Fruit fly (Drosophila melanogaster) whole organism, pupa: ENCODE results near the gene Gsc.

Source experiments
- CG10348 ChIP-seq: fragments of 200-800 bp; sonication (Bioruptor generic); IDR thresholded peaks from 2 replicates; pipeline ENCODE4 v1.3.6; 2022; ENCODE audit warnings: missing biosample characterization, missing genetic modification characterization
- CG12605 ChIP-seq: fragments of 200-800 bp; sonication (Bioruptor generic); IDR thresholded peaks from 2 replicates; pipeline ENCODE4 v1.3.6; 2022; ENCODE audit warnings: missing biosample characterization, missing genetic modification characterization
- CG13204 ChIP-seq: fragments of 200-800 bp; sonication (Bioruptor generic); optimal IDR thresholded peaks from 2 replicates; lab custom pipeline; 2018; ENCODE audit warnings: missing biosample characterization, mild to moderate bottlenecking, missing genetic modification characterization, moderate library complexity
- CG14655 ChIP-seq: fragments of 200-800 bp; sonication (Bioruptor generic); optimal IDR thresholded peaks from 3 replicates; lab custom pipeline; 2017; ENCODE audit warnings: mild to moderate bottlenecking, missing biosample characterization, missing genetic modification reagents, missing genetic modification characterization
- CG15710 ChIP-seq: fragments of 200-800 bp; sonication (Bioruptor generic); optimal IDR thresholded peaks from 2 replicates; lab custom pipeline; 2018; ENCODE audit warnings: missing biosample characterization, mild to moderate bottlenecking, missing genetic modification characterization, moderate library complexity
- CG17806 ChIP-seq: fragments of 200-800 bp; sonication (Bioruptor generic); optimal IDR thresholded peaks from 2 replicates; lab custom pipeline; 2018; ENCODE audit warnings: missing biosample characterization, mild to moderate bottlenecking, missing genetic modification characterization, moderate library complexity
- CG32121 ChIP-seq: fragments of 200-800 bp; sonication (Bioruptor generic); IDR thresholded peaks from 2 replicates; pipeline ENCODE4 v1.3.6; 2022; ENCODE audit warnings: missing biosample characterization, missing genetic modification characterization
- CG34367 ChIP-seq: fragments of 200-800 bp; sonication (Bioruptor generic); optimal IDR thresholded peaks from 2 replicates; lab custom pipeline; 2018; ENCODE audit warnings: missing biosample characterization, mild to moderate bottlenecking, missing genetic modification characterization
- CG4496 ChIP-seq: fragments of 200-800 bp; sonication (Bioruptor generic); IDR thresholded peaks from 3 replicates; pipeline ENCODE4 v1.3.6; 2022; ENCODE audit warnings: missing biosample characterization, missing genetic modification characterization
- CG8159 ChIP-seq: fragments of 200-800 bp; sonication (Bioruptor generic); optimal IDR thresholded peaks from 3 replicates; lab custom pipeline; 2018; ENCODE audit warnings: missing biosample characterization, mild to moderate bottlenecking, missing genetic modification characterization, moderate library complexity
- CG8301 ChIP-seq: fragments of 200-800 bp; sonication (Bioruptor generic); optimal IDR thresholded peaks from 2 replicates; lab custom pipeline; 2018; ENCODE audit warnings: missing biosample characterization, mild to moderate bottlenecking, missing genetic modification characterization
- CG9948 ChIP-seq: fragments of 200-800 bp; sonication (Bioruptor generic); optimal IDR thresholded peaks from 2 replicates; lab custom pipeline; 2018; ENCODE audit warnings: missing biosample characterization, mild to moderate bottlenecking, missing genetic modification characterization, moderate library complexity
- D1 ChIP-seq: fragments of 200-800 bp; sonication (Bioruptor generic); optimal IDR thresholded peaks from 2 replicates; lab custom pipeline; 2018; ENCODE audit warnings: missing biosample characterization, mild to moderate bottlenecking, missing genetic modification characterization, moderate library complexity
- EcR ChIP-seq: fragments of 200-800 bp; sonication (Bioruptor generic); optimal IDR thresholded peaks from 3 replicates; lab custom pipeline; 2019; ENCODE audit warnings: missing biosample characterization, missing genetic modification characterization, mild to moderate bottlenecking, moderate library complexity, missing genetic modification reagents
- Ets98B ChIP-seq: fragments of 200-800 bp; sonication (Bioruptor generic); IDR thresholded peaks from 2 replicates; pipeline ENCODE4 v1.3.6; 2022; ENCODE audit warnings: missing biosample characterization, missing genetic modification characterization
- Pif1A ChIP-seq: fragments of 200-800 bp; sonication (Bioruptor generic); optimal IDR thresholded peaks from 3 replicates; lab custom pipeline; 2016; ENCODE audit warnings: missing biosample characterization, missing genetic modification characterization
- Pif1B ChIP-seq: fragments of 200-800 bp; sonication (Bioruptor generic); optimal IDR thresholded peaks from 3 replicates; lab custom pipeline; 2016; ENCODE audit warnings: missing biosample characterization, missing genetic modification characterization
- Snoo ChIP-seq: fragments of 200-800 bp; sonication (Bioruptor generic); optimal IDR thresholded peaks from 3 replicates; lab custom pipeline; 2017; ENCODE audit warnings: missing biosample characterization, mild to moderate bottlenecking, missing genetic modification characterization, inconsistent platforms
- fd96Ca ChIP-seq: fragments of 200-800 bp; sonication (Bioruptor generic); IDR thresholded peaks from 3 replicates; pipeline ENCODE4 v1.3.6; 2022; ENCODE audit warnings: missing biosample characterization, missing genetic modification characterization
- gl ChIP-seq: fragments of 200-800 bp; sonication (Bioruptor generic); optimal IDR thresholded peaks from 2 replicates; lab custom pipeline; 2018; ENCODE audit warnings: missing biosample characterization, mild to moderate bottlenecking, missing genetic modification characterization
- rn ChIP-seq: fragments of 200-800 bp; sonication (Bioruptor generic); IDR thresholded peaks from 2 replicates; pipeline ENCODE4 v1.3.6; 2022; ENCODE audit warnings: missing biosample characterization, missing genetic modification characterization

Gene Gsc

DNA sequence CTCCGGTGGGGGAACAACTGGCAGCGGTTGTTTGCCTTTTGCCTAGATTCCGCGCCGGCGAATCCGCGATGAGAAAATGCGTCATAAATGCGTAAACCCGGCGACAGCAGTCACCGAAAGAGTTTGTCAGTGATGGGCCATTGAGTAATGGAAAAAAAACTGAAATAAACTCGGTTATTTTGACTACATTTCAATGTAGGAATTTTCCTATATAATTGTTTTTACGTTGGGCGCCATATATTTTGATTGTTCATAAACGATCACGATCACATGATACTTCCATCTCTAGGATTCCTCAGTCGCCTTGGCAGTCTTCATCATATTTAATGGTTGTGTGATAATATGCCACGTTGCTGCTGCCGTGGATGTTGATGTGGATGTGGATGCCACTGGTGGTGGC lies 13.7 kb upstream of the Gsc start:
- TF ChIP-seq fd96Ca: peak; percentile 79
- no peak for TF ChIP-seq EcR (GFP tag; lab: Kevin White, UChicago)
- peak; percentile 80 for TF ChIP-seq CG8301 (tag; lab: Kevin White, UChicago)
- peak; percentile 69 for TF ChIP-seq Pif1A (GFP tag; lab: Kevin White, UChicago)
- TF ChIP-seq CG34367 (tag; lab: Kevin White, UChicago): peak; percentile 79
- TF ChIP-seq Snoo: no peak
- TF ChIP-seq gl: peak; percentile 32
- TF ChIP-seq CG12605 (GFP tag; lab: Robert Waterston, UW): peak; percentile 59
- peak; percentile 84 for TF ChIP-seq CG14655
- peak; percentile 60 for TF ChIP-seq Pif1B (GFP tag; lab: Kevin White, UChicago)
- TF ChIP-seq CG4496: peak; percentile 82
- TF ChIP-seq CG15710: peak; percentile 81
- peak; percentile 59 for TF ChIP-seq CG13204 (GFP tag; lab: Kevin White, UChicago)
- no peak for TF ChIP-seq CG10348
- peak; percentile 74 for TF ChIP-seq CG9948 (tag; lab: Kevin White, UChicago)
- peak; percentile 71 for TF ChIP-seq Ets98B (GFP tag; lab: Robert Waterston, UW)
- no peak for TF ChIP-seq rn (GFP tag; lab: Robert Waterston, UW)
- peak; percentile 52; the same call in 1 of the 2 replicates for TF ChIP-seq CG32121 (GFP tag; lab: Robert Waterston, UW)
- peak; percentile 72 for TF ChIP-seq CG8159
- peak; percentile 75 for TF ChIP-seq CG17806
- TF ChIP-seq D1: no peak
- TF ChIP-seq, all 21 proteins: peak for 16

DNA sequence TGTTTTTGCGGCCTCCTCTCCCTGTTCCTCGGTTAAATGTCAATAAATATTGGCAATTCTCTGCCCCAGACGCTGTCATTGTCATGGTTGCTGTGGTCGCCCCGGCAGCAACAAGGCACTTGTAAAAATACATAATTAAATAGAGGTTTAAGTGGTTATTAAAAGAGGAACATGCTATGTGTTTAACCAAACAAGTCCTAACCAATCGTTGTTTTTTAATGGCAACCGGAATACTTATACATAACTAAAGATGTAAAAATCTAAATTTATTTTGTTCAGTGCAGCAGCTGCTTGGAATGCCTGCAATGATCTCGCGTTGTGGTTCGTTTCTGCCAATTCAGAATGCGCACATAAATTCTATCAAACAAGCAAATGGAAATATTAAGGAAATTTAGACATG lies 12.5 kb upstream of the Gsc start:
- no peak for TF ChIP-seq EcR (GFP tag; lab: Kevin White, UChicago)
- TF ChIP-seq CG15710: peak; percentile 25
- peak; percentile 50 for TF ChIP-seq CG14655
- no peak for TF ChIP-seq CG10348
- TF ChIP-seq CG17806: peak; percentile 50
- no peak for TF ChIP-seq CG4496
- peak; percentile 45 for TF ChIP-seq Pif1A (GFP tag; lab: Kevin White, UChicago)
- peak; percentile 24 for TF ChIP-seq CG8301 (tag; lab: Kevin White, UChicago)
- no peak for TF ChIP-seq fd96Ca
- no peak for TF ChIP-seq CG13204 (GFP tag; lab: Kevin White, UChicago)
- TF ChIP-seq Ets98B (GFP tag; lab: Robert Waterston, UW): no peak
- peak; percentile 38 for TF ChIP-seq CG9948 (tag; lab: Kevin White, UChicago)
- peak; percentile 19 for TF ChIP-seq Pif1B (GFP tag; lab: Kevin White, UChicago)
- TF ChIP-seq CG12605 (GFP tag; lab: Robert Waterston, UW): no peak
- TF ChIP-seq CG34367 (tag; lab: Kevin White, UChicago): peak; percentile 35
- TF ChIP-seq CG8159: peak; percentile 41
- TF ChIP-seq CG32121 (GFP tag; lab: Robert Waterston, UW): no peak

DNA sequence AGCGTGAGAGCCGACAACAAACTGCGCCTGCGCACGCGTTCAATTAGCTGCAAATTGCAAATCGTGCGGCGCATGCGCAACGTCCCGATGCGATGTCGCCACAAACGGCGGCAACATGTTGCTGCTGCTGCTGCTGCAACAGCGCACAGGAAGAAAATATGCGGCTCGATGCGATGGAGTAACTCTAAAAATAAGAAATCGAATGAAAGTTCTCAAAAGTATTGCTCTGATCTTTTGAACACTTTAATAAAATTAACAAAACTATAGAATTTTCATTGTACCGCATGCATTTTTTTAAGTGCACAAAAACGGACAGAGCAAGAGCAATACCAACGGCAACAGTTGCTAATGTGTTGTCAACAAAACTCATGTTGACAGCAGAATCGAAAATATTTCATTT lies 11.7 kb upstream of the Gsc start:
- peak; percentile 75 for TF ChIP-seq CG15710
- peak; percentile 73 for TF ChIP-seq Pif1A (GFP tag; lab: Kevin White, UChicago)
- TF ChIP-seq CG9948 (tag; lab: Kevin White, UChicago): peak; percentile 72
- TF ChIP-seq Snoo: peak; percentile 38
- peak; percentile 92 for TF ChIP-seq Ets98B (GFP tag; lab: Robert Waterston, UW)
- peak; percentile 89 for TF ChIP-seq CG8301 (tag; lab: Kevin White, UChicago)
- TF ChIP-seq CG4496: peak; percentile 93
- no peak for TF ChIP-seq D1
- no peak for TF ChIP-seq gl
- peak; percentile 88 for TF ChIP-seq CG14655
- TF ChIP-seq Pif1B (GFP tag; lab: Kevin White, UChicago): peak; percentile 72
- TF ChIP-seq EcR (GFP tag; lab: Kevin White, UChicago): no peak
- no peak for TF ChIP-seq CG13204 (GFP tag; lab: Kevin White, UChicago)
- TF ChIP-seq CG10348: peak; percentile 54; the same call in 1 of the 2 replicates
- TF ChIP-seq CG32121 (GFP tag; lab: Robert Waterston, UW): peak; percentile 92
- TF ChIP-seq rn (GFP tag; lab: Robert Waterston, UW): peak; percentile 72
- peak; percentile 74 for TF ChIP-seq CG17806
- peak; percentile 93 for TF ChIP-seq fd96Ca
- TF ChIP-seq CG12605 (GFP tag; lab: Robert Waterston, UW): peak; percentile 87
- peak; percentile 71 for TF ChIP-seq CG8159
- peak; percentile 34 for TF ChIP-seq CG34367 (tag; lab: Kevin White, UChicago)

DNA sequence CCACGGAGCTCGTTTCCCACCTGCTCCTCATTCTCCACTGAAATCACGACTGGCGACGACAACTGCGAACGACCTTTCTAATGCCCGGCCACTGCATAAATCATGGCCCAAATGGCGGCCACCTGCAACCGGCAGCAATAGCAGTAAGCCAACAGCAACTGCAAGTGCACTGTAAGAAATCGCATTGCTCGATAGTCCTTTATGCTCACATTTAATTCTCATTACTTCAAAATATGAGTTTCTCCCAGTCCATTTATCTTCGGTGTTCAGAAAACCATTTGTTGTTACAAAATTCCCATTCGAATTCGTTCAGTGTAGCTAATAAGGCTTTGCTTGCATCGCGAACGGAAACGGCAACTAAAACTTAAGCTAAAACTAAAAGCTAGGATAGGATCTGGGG lies 9.6 kb upstream of the Gsc start:
- TF ChIP-seq CG17806 (peak; percentile 41), CG4496 (peak; percentile 89), CG8301 (tag; lab: Kevin White, UChicago) (peak; percentile 73), D1 (no peak), CG15710 (no peak), EcR (GFP tag; lab: Kevin White, UChicago) (no peak), CG13204 (GFP tag; lab: Kevin White, UChicago) (no peak), gl (no peak), Snoo (no peak), CG9948 (tag; lab: Kevin White, UChicago) (no peak), Ets98B (GFP tag; lab: Robert Waterston, UW) (peak; percentile 87), CG8159 (no peak), CG10348 (0 out of 2 replicates have a peak, but pooled peaks have one; percentile 33), Pif1B (GFP tag; lab: Kevin White, UChicago) (peak; percentile 1), CG12605 (GFP tag; lab: Robert Waterston, UW) (peak; percentile 51; the same call in 1 of the 2 replicates), CG14655 (peak; percentile 69), CG32121 (GFP tag; lab: Robert Waterston, UW) (peak; percentile 85), Pif1A (GFP tag; lab: Kevin White, UChicago) (peak; percentile 23), rn (GFP tag; lab: Robert Waterston, UW) (no peak), CG34367 (tag; lab: Kevin White, UChicago) (no peak), fd96Ca (peak; percentile 86)

DNA sequence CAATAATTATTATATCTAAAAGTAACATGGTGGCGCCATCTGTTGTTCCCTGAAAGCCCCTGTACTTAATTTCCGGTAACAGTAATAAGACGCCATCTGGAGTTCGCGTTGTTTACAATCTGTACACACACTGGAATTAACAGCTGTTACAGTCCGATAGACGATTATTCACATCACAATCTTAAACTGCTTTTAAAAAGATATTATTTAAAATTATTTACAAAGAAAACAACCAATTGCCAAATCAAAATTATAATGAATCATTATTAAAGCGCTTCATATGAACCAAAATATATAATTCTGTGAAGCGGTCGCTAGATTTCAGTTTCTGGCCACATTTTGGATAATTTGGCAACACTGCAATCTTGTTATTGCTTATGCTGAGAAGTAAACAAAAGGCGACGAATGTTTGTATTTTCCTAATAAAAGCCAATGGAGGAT lies 8.0 kb upstream of the Gsc start, which contains the start of gene CG13689:
CG13689 (plus strand) TSS at position 375 of the 441 bp plus-strand sequence.
- peak; percentile 65 for TF ChIP-seq D1
- peak; percentile 2 for TF ChIP-seq Pif1A (GFP tag; lab: Kevin White, UChicago)
- no peak for TF ChIP-seq EcR (GFP tag; lab: Kevin White, UChicago)
- peak; percentile 26 for TF ChIP-seq Pif1B (GFP tag; lab: Kevin White, UChicago)
- no peak for TF ChIP-seq Snoo
- TF ChIP-seq, all 21 proteins: peak for 3
